Worm (Caenorhabditis elegans): Measurements from ENCODE around the gene atgl-1.

ce11 chrIII:6464113-6464571 lies 44.9 kb upstream of the atgl-1 start:
- TF ChIP-seq hsf-1 (GFP tag; IDR thresholded peaks at IDR 0.05) (peak; percentile 80), mel-28 (tag; optimal IDR thresholded peaks at IDR 0.05; ENCODE audit: borderline replicate concordance) (peak; percentile 20)
